Fruit fly (Drosophila melanogaster): ENCODE measurements around the gene p53.

The p53 gene

dm6 chr3R:23046529-23046943 lies 7.3 kb downstream of the p53 start:
- TF ChIP-seq CG33017 (tag; optimal IDR thresholded peaks at IDR 0.05) (peak; percentile 33), CG1620 (GFP tag; optimal IDR thresholded peaks at IDR 0.05) (no peak), cnc (optimal IDR thresholded peaks at IDR 0.05) (no peak), CG7045 (GFP tag; optimal IDR thresholded peaks at IDR 0.05) (peak; percentile 9), CG12768 (GFP tag; optimal IDR thresholded peaks at IDR 0.05) (peak; percentile 24), toe (GFP tag; optimal IDR thresholded peaks at IDR 0.05) (no peak), ovo (GFP tag; optimal IDR thresholded peaks at IDR 0.05) (no peak), CG11617 (GFP tag; optimal IDR thresholded peaks at IDR 0.05) (no peak), Hr96 (GFP tag; optimal IDR thresholded peaks at IDR 0.05) (peak; percentile 7), CG7101 (tag; optimal IDR thresholded peaks at IDR 0.05) (peak; percentile 10), pad (GFP tag; optimal IDR thresholded peaks at IDR 0.05) (no peak), bab1 (GFP tag; optimal IDR thresholded peaks at IDR 0.05) (no peak), Crg-1 (GFP tag; optimal IDR thresholded peaks at IDR 0.05) (no peak), kay (GFP tag; ENCODE audit: borderline replicate concordance) (no peak), cic (GFP tag; optimal IDR thresholded peaks at IDR 0.05) (no peak), CG5204 (GFP tag; optimal IDR thresholded peaks at IDR 0.05) (peak; percentile 25), tj (GFP tag; optimal IDR thresholded peaks at IDR 0.05) (no peak)

dm6 chr3R:23043690-23044089 lies 10.2 kb downstream of the p53 start, which contains the start of gene CG13837:
Gene CG13837, plus strand, starts transcription at chr3R:23043990.
- TF ChIP-seq ovo (GFP tag; optimal IDR thresholded peaks at IDR 0.05) (no peak), toe (GFP tag; optimal IDR thresholded peaks at IDR 0.05) (no peak), Crg-1 (GFP tag; optimal IDR thresholded peaks at IDR 0.05) (no peak), Mnt (GFP tag; optimal IDR thresholded peaks at IDR 0.05) (no peak), kay (GFP tag; ENCODE audit: borderline replicate concordance) (no peak), CG12768 (GFP tag; optimal IDR thresholded peaks at IDR 0.05) (no peak), cic (GFP tag; optimal IDR thresholded peaks at IDR 0.05) (no peak), Clk (GFP tag; optimal IDR thresholded peaks at IDR 0.05) (no peak)

dm6 chr3R:23042746-23043265 lies 11.1 kb downstream of the p53 start:
- TF ChIP-seq CG14711 (tag; optimal IDR thresholded peaks at IDR 0.05) (no peak), cic (GFP tag; optimal IDR thresholded peaks at IDR 0.05) (no peak), cnc (optimal IDR thresholded peaks at IDR 0.05) (no peak), Mnt (GFP tag; optimal IDR thresholded peaks at IDR 0.05) (no peak), bab1 (GFP tag; optimal IDR thresholded peaks at IDR 0.05) (no peak), CG33017 (tag; optimal IDR thresholded peaks at IDR 0.05) (no peak), CG5204 (GFP tag; optimal IDR thresholded peaks at IDR 0.05) (no peak), kay (GFP tag; ENCODE audit: borderline replicate concordance) (no peak), CG7101 (tag; optimal IDR thresholded peaks at IDR 0.05) (no peak), ovo (GFP tag; optimal IDR thresholded peaks at IDR 0.05) (no peak), toe (GFP tag; optimal IDR thresholded peaks at IDR 0.05) (no peak), Hr96 (GFP tag; optimal IDR thresholded peaks at IDR 0.05) (no peak), Crg-1 (GFP tag; optimal IDR thresholded peaks at IDR 0.05) (no peak), CG12768 (GFP tag; optimal IDR thresholded peaks at IDR 0.05) (no peak), pad (GFP tag; optimal IDR thresholded peaks at IDR 0.05) (no peak), Clk (GFP tag; optimal IDR thresholded peaks at IDR 0.05) (no peak), CG1620 (GFP tag; optimal IDR thresholded peaks at IDR 0.05) (no peak), CG7045 (GFP tag; optimal IDR thresholded peaks at IDR 0.05) (no peak), tj (GFP tag; optimal IDR thresholded peaks at IDR 0.05) (no peak)

- TF ChIP-seq ovo (GFP tag; optimal IDR thresholded peaks at IDR 0.05), result no peak
- TF ChIP-seq bab1 (GFP tag; optimal IDR thresholded peaks at IDR 0.05), result no peak
- no peak for TF ChIP-seq pad (GFP tag; optimal IDR thresholded peaks at IDR 0.05)
- no peak for TF ChIP-seq CG7101 (tag; optimal IDR thresholded peaks at IDR 0.05)
- no peak for TF ChIP-seq Mnt (GFP tag; optimal IDR thresholded peaks at IDR 0.05)
- no peak for TF ChIP-seq kay (GFP tag; ENCODE audit: borderline replicate concordance)
- no peak for TF ChIP-seq CG7045 (GFP tag; optimal IDR thresholded peaks at IDR 0.05)
- no peak for TF ChIP-seq cic (GFP tag; optimal IDR thresholded peaks at IDR 0.05)
- TF ChIP-seq CG11617 (GFP tag; optimal IDR thresholded peaks at IDR 0.05), result no peak
These were observed 11.9 kb downstream of the p53 start, which contains the start of gene CG13838 for dm6 chr3R:23041941-23042340. Gene CG13838, plus strand, starts transcription at chr3R:23042241.

dm6 chr3R:23038062-23038461 lies 15.8 kb downstream of the p53 start:
- TF ChIP-seq CG1620 (GFP tag; optimal IDR thresholded peaks at IDR 0.05) (no peak), ovo (GFP tag; optimal IDR thresholded peaks at IDR 0.05) (no peak), toe (GFP tag; optimal IDR thresholded peaks at IDR 0.05) (no peak), Crg-1 (GFP tag; optimal IDR thresholded peaks at IDR 0.05) (no peak), CG5204 (GFP tag; optimal IDR thresholded peaks at IDR 0.05) (no peak), bab1 (GFP tag; optimal IDR thresholded peaks at IDR 0.05) (no peak), cnc (optimal IDR thresholded peaks at IDR 0.05) (no peak), Hr96 (GFP tag; optimal IDR thresholded peaks at IDR 0.05) (no peak)

dm6 chr3R:23036321-23036720 lies 17.6 kb downstream of the p53 start:
- no peak for TF ChIP-seq Crg-1 (GFP tag; optimal IDR thresholded peaks at IDR 0.05)
- no peak for TF ChIP-seq cic (GFP tag; optimal IDR thresholded peaks at IDR 0.05)
- no peak for TF ChIP-seq CG12768 (GFP tag; optimal IDR thresholded peaks at IDR 0.05)
- no peak for TF ChIP-seq kay (GFP tag; ENCODE audit: borderline replicate concordance)
- TF ChIP-seq Hr96 (GFP tag; optimal IDR thresholded peaks at IDR 0.05), result no peak
- no peak for TF ChIP-seq toe (GFP tag; optimal IDR thresholded peaks at IDR 0.05)
- TF ChIP-seq tj (GFP tag; optimal IDR thresholded peaks at IDR 0.05), result no peak
- no peak for TF ChIP-seq CG1620 (GFP tag; optimal IDR thresholded peaks at IDR 0.05)
- TF ChIP-seq Mnt (GFP tag; optimal IDR thresholded peaks at IDR 0.05), result no peak
- TF ChIP-seq CG11617 (GFP tag; optimal IDR thresholded peaks at IDR 0.05), result no peak
- TF ChIP-seq pad (GFP tag; optimal IDR thresholded peaks at IDR 0.05), result no peak
- no peak for TF ChIP-seq CG5204 (GFP tag; optimal IDR thresholded peaks at IDR 0.05)
- no peak for TF ChIP-seq CG33017 (tag; optimal IDR thresholded peaks at IDR 0.05)
- TF ChIP-seq CG7045 (GFP tag; optimal IDR thresholded peaks at IDR 0.05), result no peak
- no peak for TF ChIP-seq CG7101 (tag; optimal IDR thresholded peaks at IDR 0.05)
- TF ChIP-seq bab1 (GFP tag; optimal IDR thresholded peaks at IDR 0.05), result no peak
- TF ChIP-seq cnc (optimal IDR thresholded peaks at IDR 0.05), result no peak
- no peak for TF ChIP-seq CG14711 (tag; optimal IDR thresholded peaks at IDR 0.05)
- no peak for TF ChIP-seq ovo (GFP tag; optimal IDR thresholded peaks at IDR 0.05)

All from whole organism, adult.